Fruit fly (Drosophila melanogaster) whole organism, embryonic: ENCODE measurements around the gene Nsun5.

Experiments
- CG1024 ChIP-seq: fragments of 200-800 bp; sonication (Bioruptor generic); IDR thresholded peaks from 2 replicates; pipeline ENCODE4 v1.3.6; 2022; ENCODE audit warnings: missing biosample characterization, missing genetic modification characterization
- CG10321 ChIP-seq: fragments of 200-800 bp; sonication (Bioruptor generic); IDR thresholded peaks from 2 replicates; pipeline ENCODE4 v1.3.6; 2022; ENCODE audit warnings: missing biosample characterization, missing genetic modification characterization
- CG11085 ChIP-seq: fragments of 200-800 bp; sonication (Bioruptor generic); IDR thresholded peaks from 2 replicates; pipeline ENCODE4 v1.3.6; 2022; ENCODE audit warnings: missing biosample characterization, missing genetic modification characterization
- CG11247 ChIP-seq: fragments of 200-800 bp; sonication (Bioruptor generic); IDR thresholded peaks from 2 replicates; pipeline ENCODE4 v1.3.6; 2022; ENCODE audit warnings: missing biosample characterization, missing genetic modification characterization
- CG12659 ChIP-seq: fragments of 200-800 bp; sonication (Bioruptor generic); optimal IDR thresholded peaks from 3 replicates; lab custom pipeline; 2017; ENCODE audit warnings: mild to moderate bottlenecking, missing biosample characterization, missing genetic modification reagents, missing genetic modification characterization
- CG17328 ChIP-seq: fragments of 200-800 bp; sonication (Bioruptor generic); IDR thresholded peaks from 2 replicates; pipeline ENCODE4 v1.3.6; 2022; ENCODE audit warnings: missing biosample characterization, missing genetic modification characterization
- CG17385 ChIP-seq: fragments of 200-800 bp; sonication (Bioruptor generic); optimal IDR thresholded peaks from 3 replicates; lab custom pipeline; 2018; ENCODE audit warnings: missing biosample characterization, mild to moderate bottlenecking, missing genetic modification characterization
- CG17612 ChIP-seq: fragments of 200-800 bp; sonication (Bioruptor generic); IDR thresholded peaks from 2 replicates; pipeline ENCODE4 v1.3.6; 2022; ENCODE audit warnings: missing biosample characterization, missing genetic modification characterization
- CG18011 ChIP-seq: fragments of 200-800 bp; sonication (Bioruptor generic); optimal IDR thresholded peaks from 2 replicates; lab custom pipeline; 2017; ENCODE audit warnings: missing biosample characterization, missing genetic modification characterization, mild to moderate bottlenecking, moderate library complexity, missing genotype
- CG2202 ChIP-seq: fragments of 200-800 bp; sonication (Bioruptor generic); optimal IDR thresholded peaks from 2 replicates; lab custom pipeline; 2018; ENCODE audit warnings: missing biosample characterization, mild to moderate bottlenecking, missing genetic modification characterization
- CG2712 ChIP-seq: fragments of 200-800 bp; optimal IDR thresholded peaks from 3 replicates; lab custom pipeline; 2019; ENCODE audit warnings: missing biosample characterization, mild to moderate bottlenecking, missing genetic modification characterization, moderate library complexity
- CG31224 ChIP-seq: fragments of 200-800 bp; sonication (Bioruptor generic); IDR thresholded peaks from 2 replicates; pipeline ENCODE4 v1.3.6; 2022; ENCODE audit warnings: missing biosample characterization, missing genetic modification characterization
- CG3163 ChIP-seq: fragments of 200-800 bp; sonication (Bioruptor generic); optimal IDR thresholded peaks from 3 replicates; lab custom pipeline; 2016; ENCODE audit warnings: missing biosample characterization, missing genetic modification characterization
- CG34224 ChIP-seq: fragments of 200-800 bp; sonication (Bioruptor generic); IDR thresholded peaks from 3 replicates; pipeline ENCODE4 v1.3.6; 2022; ENCODE audit warnings: missing biosample characterization, missing genetic modification characterization; ENCODE audit not compliant: partially characterized antibody
- CG7271 ChIP-seq: fragments of 200-800 bp; sonication (Bioruptor generic); optimal IDR thresholded peaks from 2 replicates; lab custom pipeline; 2018; ENCODE audit warnings: missing biosample characterization, mild to moderate bottlenecking, missing genetic modification characterization, moderate library complexity
- CG7839 ChIP-seq: fragments of 200-800 bp; sonication (Bioruptor generic); optimal IDR thresholded peaks from 3 replicates; lab custom pipeline; 2018; ENCODE audit warnings: missing biosample characterization, mild to moderate bottlenecking, missing genetic modification characterization, moderate library complexity
- Chrac-16 ChIP-seq: fragments of 200-800 bp; sonication (Bioruptor generic); optimal IDR thresholded peaks from 3 replicates; lab custom pipeline; 2016; ENCODE audit warnings: missing biosample characterization, missing genetic modification characterization
- D ChIP-seq, 2 experiments: fragments of 200-800 bp in 1 of 2; fragments of >200 bp in 1 of 2; sonication (Bioruptor generic) in 1 of 2; optimal IDR thresholded peaks; 2 replicates in 1 of 2; 3 replicates in 1 of 2; lab custom pipeline; 2017; ENCODE audit warnings: mild to moderate bottlenecking in 1 of 2, missing biosample characterization in 1 of 2, missing genetic modification characterization in 1 of 2, missing genetic modification reagents in 1 of 2
- Dp ChIP-seq: fragments of 200-800 bp; sonication (Bioruptor generic); optimal IDR thresholded peaks from 2 replicates; lab custom pipeline; 2018; ENCODE audit warnings: missing biosample characterization, mild to moderate bottlenecking, missing genetic modification characterization, moderate library complexity
- Drgx ChIP-seq: fragments of 200-800 bp; sonication (Bioruptor generic); IDR thresholded peaks from 2 replicates; pipeline ENCODE4 v1.3.6; 2022; ENCODE audit warnings: missing biosample characterization, missing genetic modification characterization
- Gug ChIP-seq: fragments of 200-800 bp; sonication (Bioruptor generic); IDR thresholded peaks from 4 replicates; pipeline ENCODE4 v1.3.6; 2022; ENCODE audit warnings: missing biosample characterization, missing genetic modification characterization
- Lpt ChIP-seq: fragments of >200 bp; optimal IDR thresholded peaks from 2 replicates; lab custom pipeline; 2018; ENCODE audit warnings: missing biosample characterization, missing genetic modification characterization
- MBD-R2 ChIP-seq: fragments of 200-800 bp; sonication (Bioruptor generic); IDR thresholded peaks from 2 replicates; pipeline ENCODE4 v1.3.6; 2022; ENCODE audit warnings: missing biosample characterization, missing genetic modification characterization
- Med ChIP-seq: fragments of 200-800 bp; sonication (Bioruptor generic); peaks from one replicate; lab custom pipeline; 2016; ENCODE audit warnings: missing biosample characterization, missing genetic modification characterization, mild to moderate bottlenecking, inconsistent platforms, moderate library complexity
- PHDP ChIP-seq: fragments of 200-800 bp; sonication (Bioruptor generic); optimal IDR thresholded peaks from 3 replicates; lab custom pipeline; 2018; ENCODE audit warnings: missing biosample characterization, mild to moderate bottlenecking, missing genetic modification characterization, moderate library complexity
- Pdp1 ChIP-seq, 2 experiments: fragments of 200-800 bp; sonication (Bioruptor generic); optimal IDR thresholded peaks; 3 replicates each; lab custom pipeline; 2016; ENCODE audit warnings: missing biosample characterization in 2 of 2, missing genetic modification characterization in 2 of 2, mild to moderate bottlenecking in 1 of 2, moderate library complexity in 1 of 2
- Ssrp ChIP-seq: fragments of 200-800 bp; sonication (Bioruptor generic); optimal IDR thresholded peaks from 2 replicates; lab custom pipeline; 2018; ENCODE audit warnings: missing biosample characterization, mild to moderate bottlenecking, missing genetic modification characterization, moderate library complexity
- Xbp1 ChIP-seq: fragments of 200-800 bp; sonication (Bioruptor generic); optimal IDR thresholded peaks from 3 replicates; lab custom pipeline; 2016; ENCODE audit warnings: missing biosample characterization, mild to moderate bottlenecking, missing genetic modification characterization
- Xrp1 ChIP-seq: fragments of 200-800 bp; sonication (Bioruptor generic); IDR thresholded peaks from 2 replicates; pipeline ENCODE4 v1.3.6; 2022; ENCODE audit warnings: missing biosample characterization, missing genetic modification characterization
- ato ChIP-seq: fragments of 200-800 bp; sonication (Bioruptor generic); IDR thresholded peaks from 2 replicates; pipeline ENCODE4 v1.3.6; 2022; ENCODE audit warnings: missing biosample characterization, missing genetic modification characterization; ENCODE audit not compliant: partially characterized antibody
- bcd ChIP-seq: fragments of 200-800 bp; sonication (Bioruptor generic); optimal IDR thresholded peaks from 2 replicates; lab custom pipeline; 2017; ENCODE audit warnings: missing biosample characterization, mild to moderate bottlenecking, missing genetic modification characterization
- bsh ChIP-seq, 2 experiments: fragments of 200-800 bp; sonication (Bioruptor generic); optimal IDR thresholded peaks; 2 replicates each; lab custom pipeline; 2017 to 2018; ENCODE audit warnings: mild to moderate bottlenecking in 2 of 2, missing biosample characterization in 2 of 2, missing genetic modification characterization in 2 of 2, moderate library complexity in 1 of 2
- dysf ChIP-seq: fragments of 200-800 bp; sonication (Bioruptor generic); IDR thresholded peaks from 3 replicates; pipeline ENCODE4 v1.3.6; 2022; ENCODE audit warnings: missing biosample characterization, missing genetic modification characterization
- ems ChIP-seq: fragments of 200-800 bp; sonication (Bioruptor generic); optimal IDR thresholded peaks from 3 replicates; lab custom pipeline; 2016; ENCODE audit warnings: missing biosample characterization, missing genetic modification characterization
- fd3F ChIP-seq: fragments of 200-800 bp; sonication (Bioruptor generic); optimal IDR thresholded peaks from 2 replicates; lab custom pipeline; 2018; ENCODE audit warnings: missing biosample characterization, mild to moderate bottlenecking, missing genetic modification characterization, moderate library complexity
- gt ChIP-seq: fragments of 200-800 bp; sonication (Bioruptor generic); IDR thresholded peaks from 2 replicates; pipeline ENCODE4 v1.3.6; 2022; ENCODE audit warnings: missing biosample characterization, missing genetic modification characterization
- nmo ChIP-seq: fragments of 200-800 bp; sonication (Bioruptor generic); optimal IDR thresholded peaks from 2 replicates; lab custom pipeline; 2018; ENCODE audit warnings: missing biosample characterization, mild to moderate bottlenecking, missing genetic modification characterization, moderate library complexity
- org-1 ChIP-seq: fragments of 200-800 bp; sonication (Bioruptor generic); optimal IDR thresholded peaks from 2 replicates; lab custom pipeline; 2017; ENCODE audit warnings: missing biosample characterization, missing genetic modification characterization
- peb ChIP-seq: fragments of 200-800 bp; sonication (Bioruptor generic); IDR thresholded peaks from 2 replicates; pipeline ENCODE4 v1.3.6; 2022; ENCODE audit warnings: missing biosample characterization, missing genetic modification characterization
- phol ChIP-seq: fragments of 200-800 bp; sonication (Bioruptor generic); optimal IDR thresholded peaks from 3 replicates; lab custom pipeline; 2018; ENCODE audit warnings: missing biosample characterization, mild to moderate bottlenecking, missing genetic modification characterization, moderate library complexity
- pzg ChIP-seq: fragments of 200-800 bp; sonication (Bioruptor generic); optimal IDR thresholded peaks from 3 replicates; lab custom pipeline; 2018; ENCODE audit warnings: missing biosample characterization, mild to moderate bottlenecking, missing genetic modification characterization, moderate library complexity
- row ChIP-seq: fragments of 200-800 bp; sonication (Bioruptor generic); IDR thresholded peaks from 3 replicates; pipeline ENCODE4 v1.3.6; 2022; ENCODE audit warnings: missing biosample characterization, missing genetic modification characterization
- sens ChIP-seq: fragments of 200-800 bp; sonication (Bioruptor generic); peaks from one replicate; lab custom pipeline; 2016; ENCODE audit warnings: missing biosample characterization, missing genetic modification characterization
- sima ChIP-seq: fragments of 200-800 bp; sonication (Bioruptor generic); optimal IDR thresholded peaks from 2 replicates; lab custom pipeline; 2016; ENCODE audit warnings: missing biosample characterization, missing genetic modification characterization
- trh ChIP-seq: fragments of 200-800 bp; sonication (Bioruptor generic); optimal IDR thresholded peaks from 2 replicates; lab custom pipeline; 2016; ENCODE audit warnings: missing biosample characterization, missing genetic modification characterization
- twi ChIP-seq: fragments of 200-800 bp; optimal IDR thresholded peaks from 2 replicates; lab custom pipeline; 2019; ENCODE audit warnings: missing biosample characterization, mild to moderate bottlenecking, missing genetic modification characterization, moderate library complexity
- zfh1 ChIP-seq: fragments of 200-800 bp; sonication (Bioruptor generic); IDR thresholded peaks from 3 replicates; pipeline ENCODE4 v1.3.6; 2022; ENCODE audit warnings: missing biosample characterization, missing genetic modification characterization

The Nsun5 gene

DNA sequence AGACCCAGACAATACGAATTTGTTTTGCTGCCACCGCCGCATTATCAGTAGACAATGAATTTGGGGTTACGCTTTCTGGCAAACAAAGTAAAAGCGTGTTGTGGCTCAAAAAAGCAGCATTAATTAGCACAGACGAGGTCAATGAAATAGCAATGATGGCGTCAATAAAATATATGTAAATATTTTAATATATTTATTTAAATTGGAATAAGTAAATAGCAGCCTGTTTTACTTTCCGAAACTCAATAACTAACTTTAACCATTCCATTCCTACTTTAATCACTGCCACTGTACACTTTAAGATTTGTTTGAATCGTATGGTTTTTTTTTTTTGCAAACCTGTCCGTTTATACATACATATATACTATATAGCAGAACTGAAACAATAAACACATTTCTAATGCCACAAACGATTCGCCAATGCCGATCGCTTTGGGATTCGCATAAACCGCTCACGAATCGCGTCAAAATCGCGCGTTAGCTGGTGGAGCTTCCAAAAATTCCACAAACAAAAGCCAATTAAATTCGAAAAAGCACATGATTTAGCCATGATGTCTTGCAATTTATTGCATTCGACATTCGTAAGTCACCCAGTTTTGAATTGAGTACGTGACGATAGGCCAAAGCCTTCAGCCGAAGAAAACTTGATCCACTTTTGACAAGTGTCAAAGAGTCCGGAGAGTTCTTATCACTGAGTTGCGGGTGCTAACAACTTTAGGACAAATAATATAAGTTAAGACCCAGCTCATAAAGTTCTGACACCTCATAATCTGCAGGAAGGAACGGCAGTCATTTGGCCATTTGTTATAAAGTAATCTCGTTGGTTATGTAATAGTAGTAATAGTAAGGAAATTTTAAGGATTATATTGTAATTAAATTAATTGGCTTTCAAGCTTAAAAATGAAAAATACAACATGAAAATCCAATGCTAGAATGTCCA is 10.0 kb downstream of the Nsun5 start:
- TF ChIP-seq Lpt (GFP tag; lab: Kevin White, UChicago), result no peak
- peak; percentile 50; the same call in 1 of the 2 replicates for TF ChIP-seq Xrp1 (GFP tag; lab: Robert Waterston, UW)
- peak; percentile 43; the same call in 1 of the 2 replicates for TF ChIP-seq CG17328 (GFP tag; lab: Robert Waterston, UW)
- no peak for TF ChIP-seq CG17612 (GFP tag; lab: Robert Waterston, UW)
- TF ChIP-seq CG12659 (GFP tag; lab: Kevin White, UChicago), result peak; percentile 15
- TF ChIP-seq CG10321 (GFP tag; lab: Robert Waterston, UW), result peak; percentile 53; the same call in 1 of the 2 replicates
- no peak for TF ChIP-seq trh (GFP tag; lab: Kevin White, UChicago)
- peak; percentile 58 for TF ChIP-seq CG31224
- no peak for TF ChIP-seq CG34224
- peak; percentile 16 for TF ChIP-seq CG17385 (GFP tag; lab: Kevin White, UChicago)
- 0 out of 3 replicates have a peak, but pooled peaks have one; percentile 16 for TF ChIP-seq zfh1
- no peak for TF ChIP-seq gt (GFP tag; lab: Robert Waterston, UW)
- TF ChIP-seq D (optimal IDR thresholded peaks at IDR 0.05; lab: Kevin White, UChicago), result no peak
- TF ChIP-seq D (GFP tag; optimal IDR thresholded peaks at IDR 0.05; lab: Kevin White, UChicago), result no peak
- TF ChIP-seq twi (tag; lab: Kevin White, UChicago), result no peak
- peak; percentile 19 for TF ChIP-seq Ssrp (tag; lab: Kevin White, UChicago)
- TF ChIP-seq pzg, result no peak
- TF ChIP-seq Drgx (GFP tag; lab: Robert Waterston, UW), result peak; percentile 58
- peak; percentile 17 for TF ChIP-seq CG2712 (tag; lab: Kevin White, UChicago)
- no peak for TF ChIP-seq Gug (GFP tag; lab: Robert Waterston, UW)
- peak; percentile 24 for TF ChIP-seq bcd (GFP tag; lab: Kevin White, UChicago)
- TF ChIP-seq Chrac-16 (GFP tag; lab: Kevin White, UChicago), result no peak
- peak; percentile 24 for TF ChIP-seq nmo
- no peak for TF ChIP-seq org-1 (GFP tag; lab: Kevin White, UChicago)
- 0 out of 2 replicates have a peak, but pooled peaks have one; percentile 37 for TF ChIP-seq peb (GFP tag; lab: Robert Waterston, UW)
- TF ChIP-seq CG7839 (tag; lab: Kevin White, UChicago), result peak; percentile 53
- peak; percentile 49; the same call in 2 of the 3 replicates for TF ChIP-seq dysf (GFP tag; lab: Robert Waterston, UW)
- TF ChIP-seq PHDP (tag; lab: Kevin White, UChicago), result peak; percentile 58
- TF ChIP-seq Pdp1 (GFP tag; optimal IDR thresholded peaks at IDR 0.05; lab: Kevin White, UChicago), result peak in 1 of 2 experiments; percentile 73
- TF ChIP-seq CG2202, result no peak
- no peak for TF ChIP-seq Dp
- peak; percentile 25 for TF ChIP-seq Xbp1 (GFP tag; lab: Kevin White, UChicago)
- TF ChIP-seq ato (GFP tag; lab: Robert Waterston, UW), result no peak
- no peak for TF ChIP-seq CG18011 (GFP tag; lab: Kevin White, UChicago)
- peak; percentile 17; the same call in 1 of the 2 replicates for TF ChIP-seq MBD-R2 (GFP tag; lab: Robert Waterston, UW)
- no peak for TF ChIP-seq CG3163 (GFP tag; lab: Kevin White, UChicago)
- TF ChIP-seq CG7271 (tag; lab: Kevin White, UChicago), result no peak
- TF ChIP-seq bsh (GFP tag; optimal IDR thresholded peaks at IDR 0.05; lab: Kevin White, UChicago), result peak in 1 of 2 experiments; percentile 33
- TF ChIP-seq sens (GFP tag; lab: Kevin White, UChicago), result no peak
- TF ChIP-seq CG1024 (GFP tag; lab: Robert Waterston, UW), result no peak
- no peak for TF ChIP-seq ems (GFP tag; lab: Kevin White, UChicago)
- peak; percentile 53; the same call in 1 of the 2 replicates for TF ChIP-seq CG11247 (GFP tag; lab: Robert Waterston, UW)
- TF ChIP-seq Med (GFP tag; lab: Kevin White, UChicago), result peak; percentile 66
- peak; percentile 28 for TF ChIP-seq phol (tag; lab: Kevin White, UChicago)
- TF ChIP-seq fd3F (GFP tag; lab: Kevin White, UChicago), result peak; percentile 25
- TF ChIP-seq CG11085 (GFP tag; lab: Robert Waterston, UW), result 0 out of 2 replicates have a peak, but pooled peaks have one; percentile 34
- peak; percentile 59; the same call in 2 of the 3 replicates for TF ChIP-seq row (GFP tag; lab: Robert Waterston, UW)
- no peak for TF ChIP-seq sima (GFP tag; lab: Kevin White, UChicago)
